Worm (Caenorhabditis elegans): ENCODE results near the gene F59A6.12.

DNA sequence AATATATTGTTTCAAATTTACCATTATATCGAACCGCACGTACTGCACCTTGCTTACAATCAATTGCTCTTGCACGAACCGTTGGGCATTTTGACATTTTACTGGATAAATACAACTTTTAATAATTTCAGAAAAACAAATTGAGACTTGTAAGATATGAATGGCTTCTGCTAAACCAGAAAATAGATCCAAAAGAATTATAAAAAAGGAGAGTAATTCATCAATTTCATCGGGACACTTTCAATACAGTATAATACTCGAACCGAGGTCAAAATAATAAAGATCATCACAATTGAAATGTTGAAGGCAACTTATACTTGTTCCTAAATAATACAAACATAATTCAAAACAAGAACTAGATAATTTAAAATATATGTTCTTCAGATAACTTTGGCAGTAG lies 19.7 kb upstream of the F59A6.12 start, which contains the start of gene wdr-83:
- no peak for TF ChIP-seq mdl-1 (tag; optimal IDR thresholded peaks at IDR 0.05)
- TF ChIP-seq pag-3 (tag; optimal IDR thresholded peaks at IDR 0.05; ENCODE audit: borderline replicate concordance, insufficient read depth) = no peak
- TF ChIP-seq nhr-237 (tag; optimal IDR thresholded peaks at IDR 0.05) = no peak
- TF ChIP-seq ces-1 (GFP tag; optimal IDR thresholded peaks at IDR 0.05) = no peak
- TF ChIP-seq nhr-76 (tag; optimal IDR thresholded peaks at IDR 0.05) = no peak
- TF ChIP-seq nhr-12 (tag; optimal IDR thresholded peaks at IDR 0.05) = no peak
- TF ChIP-seq lsy-2 (tag; optimal IDR thresholded peaks at IDR 0.05) = no peak
- TF ChIP-seq dsc-1 (tag; optimal IDR thresholded peaks at IDR 0.05) = no peak
- TF ChIP-seq isw-1 (GFP tag; IDR thresholded peaks at IDR 0.05) = no peak
- no peak for TF ChIP-seq nhr-11 (tag; optimal IDR thresholded peaks at IDR 0.05)
- TF ChIP-seq unc-86 (tag; optimal IDR thresholded peaks at IDR 0.05) = no peak
- TF ChIP-seq hpl-2 (GFP tag; optimal IDR thresholded peaks at IDR 0.05) = no peak

Measured in whole organism, L1 larva.